Worm (Caenorhabditis elegans) whole organism, L2 larva: ENCODE measurements around the gene C40A11.2.
A peak's percentile ranks its signal among the peaks of the same experiment; 100 is the strongest.

ENCODE experiments used
- C34F6.9 ChIP-seq: fragments of 150-350 bp; optimal IDR thresholded peaks from 2 replicates; lab custom pipeline; 2014; ENCODE audit warnings: missing biosample characterization, missing genetic modification characterization
- F13H6.1 ChIP-seq: sonication (generic microtip); optimal IDR thresholded peaks from 2 replicates; lab custom pipeline; 2016; ENCODE audit warnings: missing genetic modification characterization, missing compliant biosample characterization
- R02D3.7 ChIP-seq: fragments of 150-350 bp; optimal IDR thresholded peaks from 2 replicates; lab custom pipeline; 2014; ENCODE audit warnings: missing biosample characterization, missing genetic modification characterization
- ZK546.5 ChIP-seq: sonication (generic microtip); optimal IDR thresholded peaks from 2 replicates; lab custom pipeline; 2017; ENCODE audit warnings: missing biosample characterization, missing genetic modification characterization
- aly-2 ChIP-seq: fragments of 150-350 bp; optimal IDR thresholded peaks from 2 replicates; lab custom pipeline; 2014; ENCODE audit warnings: missing biosample characterization, missing genetic modification characterization
- ama-1 ChIP-seq: fragments of 150-350 bp; optimal IDR thresholded peaks from 2 replicates; lab custom pipeline; 2018; ENCODE audit warnings: inconsistent platforms
- crh-2 ChIP-seq: sonication (generic microtip); optimal IDR thresholded peaks from 2 replicates; lab custom pipeline; 2017; ENCODE audit warnings: missing biosample characterization, missing genetic modification characterization
- dmd-4 ChIP-seq: sonication (generic microtip); optimal IDR thresholded peaks from 2 replicates; lab custom pipeline; 2017; ENCODE audit warnings: missing biosample characterization, missing genetic modification characterization
- egl-27 ChIP-seq: sonication (generic microtip); optimal IDR thresholded peaks from 3 replicates; lab custom pipeline; 2017; ENCODE audit warnings: missing biosample characterization, missing genetic modification reagents, missing genetic modification characterization
- elt-1 ChIP-seq: fragments of 150-350 bp; optimal IDR thresholded peaks from 2 replicates; lab custom pipeline; 2014; ENCODE audit warnings: missing biosample characterization, missing genetic modification characterization
- elt-3 ChIP-seq: sonication (generic microtip); optimal IDR thresholded peaks from 2 replicates; lab custom pipeline; 2017; ENCODE audit warnings: missing biosample characterization, missing genetic modification characterization
- fos-1 ChIP-seq: fragments of 150-350 bp; optimal IDR thresholded peaks from 2 replicates; lab custom pipeline; 2014; ENCODE audit warnings: missing biosample characterization, missing genetic modification characterization
- lin-11 ChIP-seq: fragments of 150-350 bp; sonication (generic microtip); optimal IDR thresholded peaks from 2 replicates; lab custom pipeline; 2014; ENCODE audit warnings: missing biosample characterization, missing genetic modification characterization, inconsistent platforms, mixed read lengths
- lin-39 ChIP-seq: fragments of 150-350 bp; optimal IDR thresholded peaks from 2 replicates; lab custom pipeline; 2014; ENCODE audit warnings: missing biosample characterization, missing genetic modification reagents, missing genetic modification characterization
- lsy-2 ChIP-seq, 2 experiments: fragments of 150-350 bp in 1 of 2; sonication (generic microtip) in 1 of 2; optimal IDR thresholded peaks; 2 replicates each; lab custom pipeline; 2014 to 2017; ENCODE audit warnings: missing biosample characterization in 2 of 2, missing genetic modification characterization in 2 of 2
- mab-5 ChIP-seq: fragments of 150-350 bp; optimal IDR thresholded peaks from 2 replicates; lab custom pipeline; 2014; ENCODE audit warnings: missing biosample characterization, missing genetic modification characterization
- mbf-1 ChIP-seq: sonication (generic microtip); optimal IDR thresholded peaks from 2 replicates; lab custom pipeline; 2017; ENCODE audit warnings: missing biosample characterization, missing genetic modification characterization
- mdl-1 ChIP-seq, 2 experiments: fragments of 150-350 bp in 1 of 2; sonication (generic microtip) in 1 of 2; optimal IDR thresholded peaks; 2 replicates each; lab custom pipeline; 2017; ENCODE audit warnings: missing biosample characterization in 2 of 2, missing genetic modification characterization in 2 of 2
- nhr-11 ChIP-seq: fragments of 150-350 bp; optimal IDR thresholded peaks from 2 replicates; lab custom pipeline; 2014; ENCODE audit warnings: missing biosample characterization, missing genetic modification characterization
- nhr-12 ChIP-seq: fragments of 150-350 bp; optimal IDR thresholded peaks from 2 replicates; lab custom pipeline; 2014; ENCODE audit warnings: missing biosample characterization, missing genetic modification characterization
- nhr-129 ChIP-seq: fragments of 150-350 bp; optimal IDR thresholded peaks from 2 replicates; lab custom pipeline; 2014; ENCODE audit warnings: missing biosample characterization, missing genetic modification characterization
- nhr-21 ChIP-seq: fragments of 150-350 bp; optimal IDR thresholded peaks from 2 replicates; lab custom pipeline; 2014; ENCODE audit warnings: missing biosample characterization, missing genetic modification characterization
- nhr-23 ChIP-seq: fragments of 150-350 bp; optimal IDR thresholded peaks from 2 replicates; lab custom pipeline; 2014; ENCODE audit warnings: missing biosample characterization, missing genetic modification reagents, missing genetic modification characterization
- nhr-6 ChIP-seq: fragments of 150-350 bp; optimal IDR thresholded peaks from 2 replicates; lab custom pipeline; 2014; ENCODE audit warnings: missing biosample characterization, missing genetic modification characterization
- nhr-77 ChIP-seq: fragments of 150-350 bp; optimal IDR thresholded peaks from 2 replicates; lab custom pipeline; 2014; ENCODE audit warnings: missing biosample characterization, missing genetic modification characterization
- sem-4 ChIP-seq: fragments of 150-350 bp; optimal IDR thresholded peaks from 2 replicates; lab custom pipeline; 2014; ENCODE audit warnings: missing biosample characterization, missing genetic modification reagents, missing genetic modification characterization
- skn-1 ChIP-seq: sonication (generic microtip); optimal IDR thresholded peaks from 2 replicates; lab custom pipeline; 2017; ENCODE audit warnings: missing biosample characterization, missing genetic modification characterization
- sma-3 ChIP-seq: sonication (generic microtip); optimal IDR thresholded peaks from 2 replicates; lab custom pipeline; 2016; ENCODE audit warnings: missing genetic modification reagents, missing genetic modification characterization, missing compliant biosample characterization
- unc-39 ChIP-seq: fragments of 150-350 bp; optimal IDR thresholded peaks from 2 replicates; lab custom pipeline; 2014; ENCODE audit warnings: missing biosample characterization, missing genetic modification characterization
- zag-1 ChIP-seq: fragments of 150-350 bp; optimal IDR thresholded peaks from 2 replicates; lab custom pipeline; 2014; ENCODE audit warnings: missing biosample characterization, missing genetic modification characterization
- ztf-1 ChIP-seq: fragments of 200-800 bp; sonication (Bioruptor generic); conservative IDR thresholded peaks from 2 replicates; pipeline ENCODE4 v1.3.6; 2022; ENCODE audit warnings: missing genetic modification characterization, missing compliant biosample characterization
- ztf-4 ChIP-seq: fragments of 150-350 bp; optimal IDR thresholded peaks from 2 replicates; lab custom pipeline; 2014; ENCODE audit warnings: missing biosample characterization, missing genetic modification characterization

The C40A11.2 gene

ce11 chrII:2146900-2147375 is at the start of gene C40A11.2:
TSS of gene C40A11.2 (plus strand) at chrII:2146950.
- TF ChIP-seq sem-4 (no peak), ama-1 (lab: Kevin White, UChicago) (no peak), aly-2 (tag; lab: Kevin White, UChicago) (no peak), F13H6.1 (no peak), dmd-4 (tag; lab: Kevin White, UChicago) (no peak), R02D3.7 (tag; lab: Kevin White, UChicago) (no peak), mab-5 (no peak), nhr-23 (no peak), ztf-4 (tag; lab: Kevin White, UChicago) (no peak), ztf-1 (no peak), fos-1 (tag; lab: Kevin White, UChicago) (no peak), elt-1 (tag; lab: Kevin White, UChicago) (no peak), nhr-12 (tag; lab: Kevin White, UChicago) (no peak), sma-3 (GFP tag; lab: Kevin White, UChicago) (no peak), elt-3 (tag; lab: Kevin White, UChicago) (no peak), egl-27 (no peak)

- peak; percentile 76 for TF ChIP-seq fos-1 (tag; lab: Kevin White, UChicago)
- TF ChIP-seq nhr-11 = no peak
- TF ChIP-seq, all 48 proteins: peak for 1
Observed at ce11 chrII:2099139-2099976, 47.4 kb upstream of the C40A11.2 start, which contains the start of gene math-42. TSS of gene math-42 (plus strand) at chrII:2099926.

ce11 chrII:2108295-2108694 is 38.5 kb upstream of the C40A11.2 start, which contains the start of gene R52.4:
TSS of gene R52.4 (minus strand) at chrII:2108395.
- no peak for TF ChIP-seq nhr-23

- no peak for TF ChIP-seq zag-1 (tag; lab: Kevin White, UChicago)
- no peak for TF ChIP-seq lsy-2 (tag; optimal IDR thresholded peaks at IDR 0.05; lab: Kevin White, UChicago)
- no peak for TF ChIP-seq elt-1 (tag; lab: Kevin White, UChicago)
- TF ChIP-seq crh-2 (tag; lab: Kevin White, UChicago) = no peak
- no peak for TF ChIP-seq ztf-1
- no peak for TF ChIP-seq mbf-1 (tag; lab: Kevin White, UChicago)
Observed at ce11 chrII:2109943-2110342, 36.8 kb upstream of the C40A11.2 start, which contains the start of gene R52.5. TSS of gene R52.5 (minus strand) at chrII:2110043.

ce11 chrII:2112948-2113347 is 33.8 kb upstream of the C40A11.2 start, which contains the start of gene R52.6:
TSS of gene R52.6 (minus strand) at chrII:2113048.
- no peak for TF ChIP-seq elt-3 (tag; lab: Kevin White, UChicago)

- TF ChIP-seq C34F6.9 (tag; lab: Kevin White, UChicago) (no peak), nhr-77 (tag; lab: Kevin White, UChicago) (no peak), F13H6.1 (no peak), unc-39 (no peak), nhr-23 (no peak), mbf-1 (tag; lab: Kevin White, UChicago) (no peak), nhr-6 (tag; lab: Kevin White, UChicago) (no peak), egl-27 (no peak), mdl-1 (tag; optimal IDR thresholded peaks at IDR 0.05; lab: Kevin White, UChicago) (no peak), nhr-21 (no peak), ZK546.5 (tag; lab: Kevin White, UChicago) (no peak), nhr-129 (tag; lab: Kevin White, UChicago) (no peak), skn-1 (tag; lab: Kevin White, UChicago) (no peak)
Observed at ce11 chrII:2114488-2114887, 32.3 kb upstream of the C40A11.2 start.

- TF ChIP-seq lin-11 (tag; lab: Kevin White, UChicago) (no peak), mdl-1 (tag; optimal IDR thresholded peaks at IDR 0.05; lab: Kevin White, UChicago) (no peak), mbf-1 (tag; lab: Kevin White, UChicago) (no peak), sem-4 (no peak), ZK546.5 (tag; lab: Kevin White, UChicago) (no peak), nhr-21 (no peak), lin-39 (tag; lab: Kevin White, UChicago) (no peak)
- TF ChIP-seq, all 48 proteins: peak for 0
Observed at ce11 chrII:2116794-2117193, 30.0 kb upstream of the C40A11.2 start, which contains the start of gene srh-195. TSS of gene srh-195 (minus strand) at chrII:2116894.
